Fruit fly (Drosophila melanogaster): ENCODE measurements around the gene Nepl17.
A peak's percentile ranks its signal among the peaks of the same experiment; 100 is the strongest.

Gene Nepl17

DNA sequence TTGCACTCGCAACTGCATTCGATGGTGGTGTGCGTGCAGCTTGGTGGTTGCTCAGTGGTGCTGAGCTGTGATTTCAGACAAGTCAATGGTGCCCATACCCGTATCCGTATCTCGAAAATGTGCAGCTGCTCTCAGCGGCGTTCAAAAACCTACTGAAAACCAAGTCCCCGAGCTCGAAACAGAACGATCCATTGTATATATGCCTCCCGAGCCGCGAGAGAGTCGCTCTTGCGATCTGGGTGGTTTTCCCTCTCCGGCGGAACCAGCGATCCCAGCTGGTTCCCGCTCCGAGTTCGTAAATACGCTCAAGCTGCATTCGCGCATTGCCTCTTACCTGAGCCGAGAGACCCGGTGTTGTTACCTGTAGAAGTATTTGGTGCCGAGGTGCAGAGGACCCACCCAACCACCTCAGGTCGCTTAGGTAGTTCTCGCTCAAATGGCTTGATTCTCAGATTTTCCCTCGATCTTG, 13.6 kb upstream of the Nepl17 start, which contains the start of gene Inx3 (continued):
- no peak for TF ChIP-seq ttk (GFP tag; IDR thresholded peaks at IDR 0.05)
- peak; percentile 44; the same call in 1 of the 3 replicates for TF ChIP-seq Opbp (GFP tag; IDR thresholded peaks at IDR 0.05; ENCODE audit: partially characterized antibody)
- 0 out of 2 replicates have a peak, but pooled peaks have one; percentile 8 for TF ChIP-seq CG31441 (GFP tag; IDR thresholded peaks at IDR 0.05)
- TF ChIP-seq CG17328 (GFP tag; IDR thresholded peaks at IDR 0.05), result 0 out of 2 replicates have a peak, but pooled peaks have one; percentile 32
- no peak for TF ChIP-seq zen (tag; optimal IDR thresholded peaks at IDR 0.05)
- peak; percentile 47 for TF ChIP-seq grn (GFP tag; optimal IDR thresholded peaks at IDR 0.05)
- TF ChIP-seq cg (GFP tag; optimal IDR thresholded peaks at IDR 0.05), result peak; percentile 74
- TF ChIP-seq Hand (GFP tag; optimal IDR thresholded peaks at IDR 0.05), result no peak
- no peak for TF ChIP-seq Poxn (GFP tag; IDR thresholded peaks at IDR 0.05)
- TF ChIP-seq CG8924 (tag; optimal IDR thresholded peaks at IDR 0.05), result peak; percentile 37
- peak; percentile 8 for TF ChIP-seq repo (GFP tag; optimal IDR thresholded peaks at IDR 0.05)
- TF ChIP-seq CG16779 (GFP tag; IDR thresholded peaks at IDR 0.05), result no peak
- TF ChIP-seq sim (GFP tag; IDR thresholded peaks at IDR 0.05), result 0 out of 2 replicates have a peak, but pooled peaks have one; percentile 19
- peak; percentile 7 for TF ChIP-seq CG7987 (GFP tag; optimal IDR thresholded peaks at IDR 0.05)
- TF ChIP-seq CG10321 (GFP tag; IDR thresholded peaks at IDR 0.05), result 0 out of 2 replicates have a peak, but pooled peaks have one; percentile 5
- TF ChIP-seq hbn (GFP tag; IDR thresholded peaks at IDR 0.05; ENCODE audit: partially characterized antibody), result peak; percentile 34; the same call in 1 of the 2 replicates
- peak; percentile 55 for TF ChIP-seq kah (GFP tag; optimal IDR thresholded peaks at IDR 0.05)
- TF ChIP-seq zen2 (GFP tag; IDR thresholded peaks at IDR 0.05; ENCODE audit: partially characterized antibody), result peak; percentile 70; the same call in 2 of the 3 replicates
- TF ChIP-seq Hmr (GFP tag; optimal IDR thresholded peaks at IDR 0.05), result peak; percentile 9
- TF ChIP-seq CG15479 (GFP tag; optimal IDR thresholded peaks at IDR 0.05), result peak; percentile 92
- peak; percentile 60 for TF ChIP-seq gcm (GFP tag; optimal IDR thresholded peaks at IDR 0.05)
- TF ChIP-seq kni (GFP tag; optimal IDR thresholded peaks at IDR 0.05), result peak; percentile 72
- TF ChIP-seq lbe (GFP tag; optimal IDR thresholded peaks at IDR 0.05), result peak; percentile 71
- TF ChIP-seq CG2199 (GFP tag; IDR thresholded peaks at IDR 0.05), result peak; percentile 89
- TF ChIP-seq pfk (GFP tag; optimal IDR thresholded peaks at IDR 0.05), result no peak
- TF ChIP-seq CG4328 (GFP tag; optimal IDR thresholded peaks at IDR 0.05), result no peak
- peak; percentile 31; the same call in 1 of the 3 replicates for TF ChIP-seq Optix (GFP tag; IDR thresholded peaks at IDR 0.05)
- TF ChIP-seq sens (GFP tag), result peak; percentile 86
- TF ChIP-seq CG2678 (tag; optimal IDR thresholded peaks at IDR 0.05), result peak; percentile 7
- TF ChIP-seq CG30403 (GFP tag; optimal IDR thresholded peaks at IDR 0.05), result no peak
- peak; percentile 37 for TF ChIP-seq her (GFP tag; optimal IDR thresholded peaks at IDR 0.05)
- TF ChIP-seq CG8765 (GFP tag; IDR thresholded peaks at IDR 0.05), result 0 out of 2 replicates have a peak, but pooled peaks have one; percentile 17
- TF ChIP-seq Ptx1 (GFP tag; IDR thresholded peaks at IDR 0.05), result no peak
- peak; percentile 46 for TF ChIP-seq ac (GFP tag; optimal IDR thresholded peaks at IDR 0.05)
- TF ChIP-seq pros (GFP tag; optimal IDR thresholded peaks at IDR 0.05), result peak; percentile 69
- peak in 1 of 2 experiments; percentile 3 for TF ChIP-seq Pdp1 (GFP tag; optimal IDR thresholded peaks at IDR 0.05)
- TF ChIP-seq CG12769 (tag; optimal IDR thresholded peaks at IDR 0.05), result peak; percentile 70
- TF ChIP-seq Med (GFP tag), result peak; percentile 82
- TF ChIP-seq chn (GFP tag; optimal IDR thresholded peaks at IDR 0.05), result peak; percentile 5
- peak; percentile 67; the same call in 1 of the 3 replicates for TF ChIP-seq otp (GFP tag; IDR thresholded peaks at IDR 0.05)
- peak; percentile 6 for TF ChIP-seq CG10431 (GFP tag; optimal IDR thresholded peaks at IDR 0.05)
- TF ChIP-seq wek (GFP tag; optimal IDR thresholded peaks at IDR 0.05), result peak; percentile 4
- peak; percentile 19; the same call in 1 of the 2 replicates for TF ChIP-seq NFAT (GFP tag; IDR thresholded peaks at IDR 0.05)
- TF ChIP-seq abd-A (tag; optimal IDR thresholded peaks at IDR 0.05), result peak; percentile 8
- TF ChIP-seq z (GFP tag; IDR thresholded peaks at IDR 0.05), result peak; percentile 86
- peak; percentile 19 for TF ChIP-seq CG33557 (GFP tag; optimal IDR thresholded peaks at IDR 0.05)
- TF ChIP-seq CG42726 (GFP tag; IDR thresholded peaks at IDR 0.05; ENCODE audit: partially characterized antibody), result 0 out of 2 replicates have a peak, but pooled peaks have one; percentile 44
- 0 out of 2 replicates have a peak, but pooled peaks have one; percentile 28 for TF ChIP-seq CG1024 (GFP tag; IDR thresholded peaks at IDR 0.05)
- no peak for TF ChIP-seq CG3995 (GFP tag; optimal IDR thresholded peaks at IDR 0.05)
